Worm (Caenorhabditis elegans): ENCODE data around the gene sri-65.

sri-65 gene

ce11 chrV:16338287-16339092 lies 49.7 kb downstream of the sri-65 start, which contains the start of gene slc-9B.2 (continued):
- TF ChIP-seq B0035.1 (tag; optimal IDR thresholded peaks at IDR 0.05), result peak; percentile 25
- peak; percentile 49 for TF ChIP-seq madf-10 (tag; optimal IDR thresholded peaks at IDR 0.05)
- TF ChIP-seq die-1 (tag; optimal IDR thresholded peaks at IDR 0.05), result peak; percentile 46
- TF ChIP-seq nhr-90 (tag; optimal IDR thresholded peaks at IDR 0.05), result peak; percentile 41
- TF ChIP-seq ztf-18 (tag; optimal IDR thresholded peaks at IDR 0.05), result peak; percentile 60
- peak; percentile 23 for TF ChIP-seq chd-7 (tag; optimal IDR thresholded peaks at IDR 0.05)
- TF ChIP-seq attf-6 (GFP tag; IDR thresholded peaks at IDR 0.05), result peak; percentile 76; the same call in 1 of the 2 replicates
- 0 out of 2 replicates have a peak, but pooled peaks have one; percentile 31 for TF ChIP-seq egl-44 (GFP tag; IDR thresholded peaks at IDR 0.05)
- peak; percentile 10; the same call in 1 of the 2 replicates for TF ChIP-seq ceh-100 (GFP tag; IDR thresholded peaks at IDR 0.05)
- peak; percentile 75 for TF ChIP-seq B0261.1 (tag; optimal IDR thresholded peaks at IDR 0.05)
- TF ChIP-seq zim-3 (tag; optimal IDR thresholded peaks at IDR 0.05), result peak; percentile 53
- TF ChIP-seq nhr-80 (tag; optimal IDR thresholded peaks at IDR 0.05), result peak; percentile 69
- TF ChIP-seq mxl-1 (tag; optimal IDR thresholded peaks at IDR 0.05), result peak; percentile 16
